Fruit fly (Drosophila melanogaster) whole organism, adult: ENCODE data around the gene ftz.

Source experiments
- CG11617 ChIP-seq: fragments of 200-800 bp; sonication (Bioruptor generic); optimal IDR thresholded peaks from 2 replicates; lab custom pipeline; 2017; ENCODE audit warnings: mild to moderate bottlenecking, missing biosample characterization, missing genetic modification reagents, missing genetic modification characterization
- CG12768 ChIP-seq: fragments of 200-800 bp; sonication (Bioruptor generic); optimal IDR thresholded peaks from 2 replicates; lab custom pipeline; 2017; ENCODE audit warnings: missing biosample characterization, missing genetic modification characterization, mild to moderate bottlenecking, moderate library complexity, missing genetic modification reagents
- CG14711 ChIP-seq: fragments of 200-800 bp; sonication (Bioruptor generic); optimal IDR thresholded peaks from 2 replicates; lab custom pipeline; 2018; ENCODE audit warnings: missing biosample characterization, mild to moderate bottlenecking, missing genetic modification characterization, moderate library complexity
- CG1620 ChIP-seq: fragments of 200-800 bp; sonication (Bioruptor generic); optimal IDR thresholded peaks from 2 replicates; lab custom pipeline; 2016; ENCODE audit warnings: missing biosample characterization, missing genetic modification characterization
- CG33017 ChIP-seq: fragments of 200-800 bp; sonication (Bioruptor generic); optimal IDR thresholded peaks from 2 replicates; lab custom pipeline; 2018; ENCODE audit warnings: missing biosample characterization, mild to moderate bottlenecking, missing genetic modification characterization, moderate library complexity
- CG5204 ChIP-seq: fragments of 200-800 bp; sonication (Bioruptor generic); optimal IDR thresholded peaks from 2 replicates; lab custom pipeline; 2016; ENCODE audit warnings: missing biosample characterization, missing genetic modification characterization
- CG7045 ChIP-seq: fragments of 200-800 bp; sonication (Bioruptor generic); optimal IDR thresholded peaks from 2 replicates; lab custom pipeline; 2017; ENCODE audit warnings: missing biosample characterization, mild to moderate bottlenecking, missing genetic modification characterization
- CG7101 ChIP-seq: fragments of 200-800 bp; sonication (Bioruptor generic); optimal IDR thresholded peaks from 2 replicates; lab custom pipeline; 2018; ENCODE audit warnings: missing biosample characterization, mild to moderate bottlenecking, missing genetic modification characterization, moderate library complexity
- Clk ChIP-seq: fragments of 200-800 bp; sonication (Bioruptor generic); optimal IDR thresholded peaks from 2 replicates; lab custom pipeline; 2017; ENCODE audit warnings: missing biosample characterization, missing genetic modification characterization
- Crg-1 ChIP-seq: fragments of 200-800 bp; sonication (Bioruptor generic); optimal IDR thresholded peaks from 2 replicates; lab custom pipeline; 2016; ENCODE audit warnings: missing biosample characterization, missing genetic modification characterization
- Hr96 ChIP-seq: fragments of 200-800 bp; sonication (Bioruptor generic); optimal IDR thresholded peaks from 2 replicates; lab custom pipeline; 2016; ENCODE audit warnings: missing biosample characterization, missing genetic modification characterization
- Mnt ChIP-seq: fragments of 200-800 bp; sonication (Bioruptor generic); optimal IDR thresholded peaks from 2 replicates; lab custom pipeline; 2016; ENCODE audit warnings: missing biosample characterization, mild to moderate bottlenecking, missing genetic modification characterization
- bab1 ChIP-seq: fragments of 200-800 bp; sonication (Bioruptor generic); optimal IDR thresholded peaks from 3 replicates; lab custom pipeline; 2019; ENCODE audit warnings: missing biosample characterization, mild to moderate bottlenecking, missing genetic modification characterization, moderate library complexity
- cic ChIP-seq: fragments of 200-800 bp; sonication (Bioruptor generic); optimal IDR thresholded peaks from 2 replicates; lab custom pipeline; 2017; ENCODE audit warnings: missing biosample characterization, mild to moderate bottlenecking, missing genetic modification characterization, moderate library complexity
- cnc ChIP-seq, 2 experiments: fragments of >200 bp; optimal IDR thresholded peaks; 2 replicates each; lab custom pipeline; 2017
- kay ChIP-seq: fragments of 200-800 bp; sonication (Bioruptor generic); peaks from one replicate; lab custom pipeline; 2016; ENCODE audit warnings: missing biosample characterization, missing genetic modification characterization, borderline replicate concordance
- ovo ChIP-seq: fragments of 200-800 bp; sonication (Bioruptor generic); optimal IDR thresholded peaks from 2 replicates; lab custom pipeline; 2016; ENCODE audit warnings: missing biosample characterization, missing genetic modification characterization
- pad ChIP-seq: fragments of 200-800 bp; sonication (Bioruptor generic); optimal IDR thresholded peaks from 3 replicates; lab custom pipeline; 2017; ENCODE audit warnings: missing biosample characterization, missing genetic modification characterization, mild to moderate bottlenecking, moderate library complexity, missing genetic modification reagents
- tj ChIP-seq: fragments of 200-800 bp; sonication (Bioruptor generic); optimal IDR thresholded peaks from 3 replicates; lab custom pipeline; 2017; ENCODE audit warnings: missing biosample characterization, mild to moderate bottlenecking, missing genetic modification characterization, moderate library complexity
- toe ChIP-seq: fragments of 200-800 bp; sonication (Bioruptor generic); optimal IDR thresholded peaks from 2 replicates; lab custom pipeline; 2016; ENCODE audit warnings: missing biosample characterization, missing genetic modification characterization

Gene ftz

DNA sequence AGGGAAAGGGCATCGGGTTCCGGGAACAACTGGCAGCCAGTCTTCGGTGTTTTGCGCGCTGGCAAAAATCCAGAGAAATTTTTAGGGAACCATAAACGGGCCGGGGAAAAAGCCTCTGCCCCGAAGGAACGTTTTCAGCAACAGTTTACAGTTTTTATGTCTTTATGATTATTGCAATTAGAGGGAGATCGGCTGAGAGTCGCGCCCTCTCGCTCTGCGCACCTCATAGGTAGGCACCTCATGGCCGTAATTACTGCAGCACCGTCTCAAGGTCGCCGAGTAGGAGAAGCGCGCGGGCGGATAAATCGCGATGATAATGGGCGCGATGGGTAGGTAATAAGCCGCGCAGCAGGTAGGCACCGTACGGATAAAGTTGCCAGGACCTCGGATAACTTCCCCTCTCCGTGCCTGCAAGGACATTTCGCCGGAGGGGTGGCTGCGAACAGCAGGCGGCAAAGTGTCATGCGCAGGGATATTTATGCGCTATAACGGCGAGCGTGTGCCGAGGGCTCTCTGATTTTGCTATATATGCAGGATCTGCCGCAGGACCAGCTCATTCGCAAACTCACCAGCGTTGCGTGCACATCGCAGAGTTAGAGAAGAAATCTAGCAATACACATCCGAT is at the start of gene ftz:
Gene ftz (plus strand): TSS at position 556 of the 625 bp plus-strand sequence.
- TF ChIP-seq cnc (optimal IDR thresholded peaks at IDR 0.05; lab: Kevin White, UChicago), result no peak
- no peak for TF ChIP-seq CG14711 (tag; lab: Kevin White, UChicago)
- no peak for TF ChIP-seq Hr96
- no peak for TF ChIP-seq bab1 (GFP tag; lab: Kevin White, UChicago)
- TF ChIP-seq CG7045, result no peak
- no peak for TF ChIP-seq CG33017
- no peak for TF ChIP-seq Clk (GFP tag; lab: Kevin White, UChicago)
- no peak for TF ChIP-seq cic (GFP tag; lab: Kevin White, UChicago)
- TF ChIP-seq tj (GFP tag; lab: Kevin White, UChicago), result no peak
- TF ChIP-seq Crg-1 (GFP tag; lab: Kevin White, UChicago), result no peak
- no peak for TF ChIP-seq pad
- TF ChIP-seq CG11617, result no peak
- TF ChIP-seq CG7101 (tag; lab: Kevin White, UChicago), result no peak
- no peak for TF ChIP-seq CG12768 (GFP tag; lab: Kevin White, UChicago)
- no peak for TF ChIP-seq toe (GFP tag; lab: Kevin White, UChicago)
- TF ChIP-seq CG1620 (GFP tag; lab: Kevin White, UChicago), result no peak

DNA sequence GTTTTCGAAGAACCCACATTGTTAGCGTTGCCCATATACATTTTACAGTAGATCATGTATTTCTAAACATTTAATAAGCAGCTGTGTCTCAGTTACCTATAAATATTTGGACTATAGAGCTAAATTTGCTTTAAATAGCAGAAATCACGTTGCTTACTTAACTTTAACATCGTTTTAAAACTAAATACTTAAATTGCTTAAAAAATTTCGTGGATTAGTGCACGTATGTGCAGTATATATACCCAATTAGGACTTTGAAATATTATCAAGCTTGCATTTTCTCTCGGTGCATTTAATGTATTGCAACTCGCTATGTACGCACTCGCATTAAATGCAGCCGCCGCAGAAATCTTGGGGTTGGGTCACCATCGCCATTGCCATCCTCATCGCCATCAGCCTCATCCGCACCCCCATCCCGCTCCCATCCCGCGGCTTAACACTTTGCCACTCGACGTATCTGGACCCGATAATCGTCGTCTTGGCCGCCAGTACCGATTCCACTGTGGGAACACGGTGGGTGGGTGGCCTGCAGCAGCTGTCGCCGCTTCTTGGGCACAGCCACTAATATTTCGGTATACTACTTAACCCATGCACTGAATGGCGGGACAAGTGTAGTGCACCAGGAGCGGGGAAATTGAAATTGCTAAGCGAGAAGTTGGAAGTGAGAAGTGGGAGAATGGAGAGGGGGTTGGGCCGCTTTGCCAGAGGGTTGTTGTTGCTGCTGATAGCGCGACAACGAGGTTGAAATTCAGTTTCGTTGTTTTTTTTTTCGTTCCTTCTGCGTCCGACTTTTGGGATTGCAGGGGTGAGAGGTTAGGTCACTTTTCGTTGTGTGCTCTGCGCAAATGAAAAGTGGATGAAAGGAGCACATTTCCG is 49.0 kb upstream of the ftz start:
- no peak for TF ChIP-seq bab1 (GFP tag; lab: Kevin White, UChicago)
- TF ChIP-seq CG12768 (GFP tag; lab: Kevin White, UChicago), result no peak
- TF ChIP-seq kay, result no peak
- no peak for TF ChIP-seq CG7101 (tag; lab: Kevin White, UChicago)
- no peak for TF ChIP-seq CG11617
- no peak for TF ChIP-seq CG14711 (tag; lab: Kevin White, UChicago)
- TF ChIP-seq toe (GFP tag; lab: Kevin White, UChicago), result no peak
- TF ChIP-seq Mnt, result no peak
- no peak for TF ChIP-seq CG1620 (GFP tag; lab: Kevin White, UChicago)
- TF ChIP-seq pad, result no peak
- no peak for TF ChIP-seq Clk (GFP tag; lab: Kevin White, UChicago)
- no peak for TF ChIP-seq cnc (optimal IDR thresholded peaks at IDR 0.05; lab: Kevin White, UChicago)
- no peak for TF ChIP-seq tj (GFP tag; lab: Kevin White, UChicago)
- TF ChIP-seq CG7045, result no peak
- TF ChIP-seq ovo (GFP tag; lab: Kevin White, UChicago), result no peak
- TF ChIP-seq Crg-1 (GFP tag; lab: Kevin White, UChicago), result no peak

DNA sequence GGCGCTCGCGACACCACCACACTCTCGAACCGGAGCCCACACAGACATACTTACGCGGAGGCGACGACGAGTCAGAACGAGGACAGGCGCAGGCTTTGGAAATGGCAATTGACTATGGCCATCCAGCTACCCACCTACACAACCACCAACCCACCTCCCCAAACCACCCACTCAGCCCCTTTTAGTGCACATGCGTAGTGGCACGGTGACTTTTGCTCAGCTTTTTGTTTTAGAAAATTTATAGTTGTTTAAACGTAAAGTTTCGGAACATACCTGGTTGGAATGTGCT is 48.4 kb upstream of the ftz start:
- TF ChIP-seq Mnt, result no peak
- no peak for TF ChIP-seq kay
- TF ChIP-seq CG1620 (GFP tag; lab: Kevin White, UChicago), result no peak
- TF ChIP-seq CG14711 (tag; lab: Kevin White, UChicago), result no peak
- TF ChIP-seq tj (GFP tag; lab: Kevin White, UChicago), result no peak
- TF ChIP-seq CG33017, result no peak
- no peak for TF ChIP-seq CG7045
- no peak for TF ChIP-seq CG5204 (GFP tag; lab: Kevin White, UChicago)
- no peak for TF ChIP-seq ovo (GFP tag; lab: Kevin White, UChicago)
- TF ChIP-seq cnc (optimal IDR thresholded peaks at IDR 0.05; lab: Kevin White, UChicago), result no peak
- no peak for TF ChIP-seq CG12768 (GFP tag; lab: Kevin White, UChicago)
- no peak for TF ChIP-seq CG11617
- no peak for TF ChIP-seq Crg-1 (GFP tag; lab: Kevin White, UChicago)
- TF ChIP-seq toe (GFP tag; lab: Kevin White, UChicago), result no peak
- TF ChIP-seq cic (GFP tag; lab: Kevin White, UChicago), result no peak
- no peak for TF ChIP-seq Hr96

DNA sequence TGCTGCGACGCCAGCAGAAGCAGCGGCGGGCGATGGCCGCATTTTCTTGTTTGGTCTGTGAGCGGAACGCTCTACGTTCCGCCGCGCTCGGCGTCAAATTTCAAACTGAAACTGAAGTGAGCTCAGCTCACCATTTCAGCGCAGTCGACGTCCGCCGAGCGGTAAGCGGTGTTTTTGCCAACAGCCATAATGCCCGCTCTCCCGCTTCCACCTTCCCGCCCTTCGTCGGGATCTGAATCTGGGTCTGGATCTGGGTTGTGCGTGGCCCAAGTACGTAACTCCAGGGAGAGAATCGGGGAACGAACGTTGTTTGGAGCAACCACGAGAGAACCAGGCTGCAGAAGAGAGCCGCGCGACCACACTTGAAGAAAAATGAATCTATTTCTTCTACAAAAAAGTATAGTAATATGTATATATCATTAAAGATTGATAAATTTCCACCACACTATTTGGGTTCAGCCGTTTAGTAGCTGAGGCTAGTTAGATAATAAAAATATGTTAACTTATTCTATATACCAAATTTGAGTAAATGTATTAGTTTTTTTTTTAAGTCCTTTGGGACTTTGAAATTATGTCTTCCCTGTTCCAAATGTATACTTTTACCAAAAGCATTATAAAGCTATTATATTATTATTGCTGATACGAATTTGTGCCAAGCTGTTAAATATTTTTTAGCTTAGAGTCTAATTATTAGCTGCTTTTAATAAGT is 47.7 kb upstream of the ftz start:
- no peak for TF ChIP-seq CG1620 (GFP tag; lab: Kevin White, UChicago)
- no peak for TF ChIP-seq toe (GFP tag; lab: Kevin White, UChicago)
- TF ChIP-seq CG11617, result no peak
- no peak for TF ChIP-seq cnc (optimal IDR thresholded peaks at IDR 0.05; lab: Kevin White, UChicago)
- TF ChIP-seq CG7045, result no peak
- no peak for TF ChIP-seq kay

DNA sequence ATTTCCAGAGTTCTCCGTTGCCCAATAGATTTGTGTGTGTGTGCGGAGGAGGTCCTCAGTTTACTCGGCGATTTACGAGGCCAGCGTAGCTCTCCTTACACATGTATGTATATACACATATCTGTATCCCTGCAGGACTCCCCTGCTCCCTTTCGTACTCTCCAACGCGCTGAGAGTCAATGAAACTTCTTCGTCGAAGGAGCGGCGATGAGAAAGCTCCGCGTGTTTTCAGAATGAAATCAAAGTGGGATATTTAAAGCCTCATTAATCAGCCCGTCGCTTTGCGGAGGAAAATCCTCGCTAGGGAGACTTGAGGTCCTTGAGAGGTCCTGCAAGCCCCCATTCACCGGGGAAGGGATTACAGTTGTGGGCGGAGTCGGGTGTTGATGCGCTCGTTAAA is 46.9 kb upstream of the ftz start:
- no peak for TF ChIP-seq pad
- no peak for TF ChIP-seq toe (GFP tag; lab: Kevin White, UChicago)
- no peak for TF ChIP-seq Crg-1 (GFP tag; lab: Kevin White, UChicago)
- no peak for TF ChIP-seq tj (GFP tag; lab: Kevin White, UChicago)
- no peak for TF ChIP-seq Hr96
- TF ChIP-seq CG11617, result no peak
- no peak for TF ChIP-seq cic (GFP tag; lab: Kevin White, UChicago)
- TF ChIP-seq Mnt, result no peak
- no peak for TF ChIP-seq CG7101 (tag; lab: Kevin White, UChicago)
- TF ChIP-seq CG1620 (GFP tag; lab: Kevin White, UChicago), result no peak
- TF ChIP-seq CG12768 (GFP tag; lab: Kevin White, UChicago), result no peak
- TF ChIP-seq kay, result no peak
- no peak for TF ChIP-seq CG33017
- TF ChIP-seq cnc (optimal IDR thresholded peaks at IDR 0.05; lab: Kevin White, UChicago), result no peak
- no peak for TF ChIP-seq CG14711 (tag; lab: Kevin White, UChicago)
- no peak for TF ChIP-seq bab1 (GFP tag; lab: Kevin White, UChicago)
- TF ChIP-seq CG5204 (GFP tag; lab: Kevin White, UChicago), result no peak
